Worm (Caenorhabditis elegans) whole organism, L3 larva: ENCODE results near the gene srw-143.

Source experiments
- R02D3.7 ChIP-seq: fragments of 150-350 bp; optimal IDR thresholded peaks from 2 replicates; lab custom pipeline; 2014; ENCODE audit warnings: missing biosample characterization, missing genetic modification characterization
- aly-2 ChIP-seq: fragments of 150-350 bp; optimal IDR thresholded peaks from 2 replicates; lab custom pipeline; 2014; ENCODE audit warnings: missing biosample characterization, missing genetic modification characterization
- ama-1 ChIP-seq: fragments of 150-350 bp; optimal IDR thresholded peaks from 2 replicates; lab custom pipeline; 2018
- ceh-16 ChIP-seq: sonication (generic microtip); optimal IDR thresholded peaks from 2 replicates; lab custom pipeline; 2017; ENCODE audit warnings: missing biosample characterization, missing genetic modification characterization
- ceh-28 ChIP-seq: fragments of 150-350 bp; optimal IDR thresholded peaks from 2 replicates; lab custom pipeline; 2014; ENCODE audit warnings: missing biosample characterization, missing genetic modification reagents, missing genetic modification characterization
- ceh-9 ChIP-seq: sonication (generic microtip); optimal IDR thresholded peaks from 2 replicates; lab custom pipeline; 2018; ENCODE audit warnings: missing biosample characterization, missing genetic modification characterization
- egl-27 ChIP-seq: sonication (generic microtip); optimal IDR thresholded peaks from 4 replicates; lab custom pipeline; 2017; ENCODE audit warnings: missing biosample characterization, missing genetic modification reagents, missing genetic modification characterization
- elt-1 ChIP-seq: fragments of 150-350 bp; optimal IDR thresholded peaks from 2 replicates; lab custom pipeline; 2014; ENCODE audit warnings: missing biosample characterization, missing genetic modification characterization
- elt-2 ChIP-seq: sonication (generic microtip); optimal IDR thresholded peaks from 2 replicates; lab custom pipeline; 2016; ENCODE audit warnings: missing genetic modification reagents, mild to moderate bottlenecking, missing genetic modification characterization, missing compliant biosample characterization
- eor-1 ChIP-seq, 2 experiments: fragments of 150-350 bp; optimal IDR thresholded peaks; 2 replicates each; lab custom pipeline; 2014 to 2018; ENCODE audit warnings: missing biosample characterization in 2 of 2, missing genetic modification characterization in 2 of 2
- fkh-2 ChIP-seq: fragments of 150-350 bp; optimal IDR thresholded peaks from 2 replicates; lab custom pipeline; 2014; ENCODE audit warnings: missing biosample characterization, missing genetic modification reagents, missing genetic modification characterization
- fos-1 ChIP-seq: fragments of 150-350 bp; optimal IDR thresholded peaks from 2 replicates; lab custom pipeline; 2014; ENCODE audit warnings: missing biosample characterization, missing genetic modification characterization
- hmg-11 ChIP-seq: sonication (generic microtip); optimal IDR thresholded peaks from 2 replicates; lab custom pipeline; 2016; ENCODE audit warnings: missing genetic modification characterization, missing compliant biosample characterization
- lin-15B ChIP-seq: fragments of 150-350 bp; optimal IDR thresholded peaks from 2 replicates; lab custom pipeline; 2014; ENCODE audit warnings: missing biosample characterization, missing genetic modification characterization
- lin-39 ChIP-seq: fragments of 150-350 bp; optimal IDR thresholded peaks from 2 replicates; lab custom pipeline; 2018; ENCODE audit warnings: missing biosample characterization, missing genetic modification reagents, missing genetic modification characterization
- lsy-12 ChIP-seq: sonication (generic microtip); optimal IDR thresholded peaks from 2 replicates; lab custom pipeline; 2016; ENCODE audit warnings: mild to moderate bottlenecking, missing genetic modification characterization, missing compliant biosample characterization
- mdl-1 ChIP-seq: fragments of 150-350 bp; optimal IDR thresholded peaks from 2 replicates; lab custom pipeline; 2014; ENCODE audit warnings: missing biosample characterization, missing genetic modification characterization
- nfya-1 ChIP-seq: sonication (generic microtip); optimal IDR thresholded peaks from 2 replicates; lab custom pipeline; 2017; ENCODE audit warnings: missing genetic modification characterization, mild to moderate bottlenecking, missing compliant biosample characterization, antibody characterized with exemption, moderate library complexity; ENCODE audit not compliant: insufficient read depth
- nhr-11 ChIP-seq: fragments of 150-350 bp; optimal IDR thresholded peaks from 2 replicates; lab custom pipeline; 2014; ENCODE audit warnings: missing biosample characterization, missing genetic modification characterization
- nhr-23 ChIP-seq: fragments of 150-350 bp; optimal IDR thresholded peaks from 2 replicates; lab custom pipeline; 2014; ENCODE audit warnings: missing biosample characterization, missing genetic modification reagents, missing genetic modification characterization
- nhr-237 ChIP-seq: fragments of 150-350 bp; optimal IDR thresholded peaks from 2 replicates; lab custom pipeline; 2014; ENCODE audit warnings: missing biosample characterization, missing genetic modification characterization
- nhr-25 ChIP-seq: sonication (generic microtip); optimal IDR thresholded peaks from 2 replicates; lab custom pipeline; 2017; ENCODE audit warnings: missing biosample characterization, missing genetic modification characterization
- nhr-28 ChIP-seq: fragments of 150-350 bp; optimal IDR thresholded peaks from 2 replicates; lab custom pipeline; 2014; ENCODE audit warnings: missing biosample characterization, missing genetic modification characterization
- nhr-43 ChIP-seq: sonication (generic microtip); optimal IDR thresholded peaks from 2 replicates; lab custom pipeline; 2016; ENCODE audit warnings: mild to moderate bottlenecking, missing genetic modification characterization, missing compliant biosample characterization; ENCODE audit not compliant: poor library complexity, severe bottlenecking
- nhr-67 ChIP-seq: fragments of 150-350 bp; optimal IDR thresholded peaks from 2 replicates; lab custom pipeline; 2014; ENCODE audit warnings: missing biosample characterization, missing genetic modification characterization
- nhr-76 ChIP-seq: fragments of 150-350 bp; sonication (generic microtip); optimal IDR thresholded peaks from 5 replicates; lab custom pipeline; 2014; ENCODE audit warnings: missing biosample characterization, missing genetic modification characterization
- nhr-77 ChIP-seq: fragments of 150-350 bp; optimal IDR thresholded peaks from 2 replicates; lab custom pipeline; 2014; ENCODE audit warnings: missing biosample characterization, missing genetic modification characterization
- pha-4 ChIP-seq: fragments of 150-350 bp; optimal IDR thresholded peaks from 2 replicates; lab custom pipeline; 2014; ENCODE audit warnings: missing biosample characterization, missing genetic modification reagents, missing genetic modification characterization
- skn-1 ChIP-seq: fragments of 150-350 bp; optimal IDR thresholded peaks from 2 replicates; lab custom pipeline; 2014; ENCODE audit warnings: missing biosample characterization, missing genetic modification characterization
- snpc-4 ChIP-seq: fragments of 150-350 bp; optimal IDR thresholded peaks from 2 replicates; lab custom pipeline; 2014; ENCODE audit warnings: missing biosample characterization, missing genetic modification characterization
- tbx-2 ChIP-seq: sonication (generic microtip); optimal IDR thresholded peaks from 2 replicates; lab custom pipeline; 2016; ENCODE audit warnings: mild to moderate bottlenecking, missing genetic modification characterization, missing compliant biosample characterization
- unc-39 ChIP-seq: sonication (generic microtip); optimal IDR thresholded peaks from 4 replicates; lab custom pipeline; 2017; ENCODE audit warnings: missing biosample characterization, missing genetic modification characterization
- zag-1 ChIP-seq: fragments of 150-350 bp; optimal IDR thresholded peaks from 2 replicates; lab custom pipeline; 2014; ENCODE audit warnings: missing biosample characterization, missing genetic modification characterization
- ztf-11 ChIP-seq: fragments of 150-350 bp; optimal IDR thresholded peaks from 2 replicates; lab custom pipeline; 2014; ENCODE audit warnings: missing biosample characterization, missing genetic modification characterization
- ztf-4 ChIP-seq: fragments of 150-350 bp; optimal IDR thresholded peaks from 2 replicates; lab custom pipeline; 2014; ENCODE audit warnings: missing biosample characterization, missing genetic modification characterization

Gene srw-143

ce11 chrV:2941405-2941804, at the start of gene srw-143:
Gene srw-143, minus strand, starts transcription at chrV:2941505.
- no peak for TF ChIP-seq fos-1 (tag; lab: Kevin White, UChicago)
- TF ChIP-seq nhr-11 (tag; lab: Kevin White, UChicago), result no peak
- TF ChIP-seq tbx-2, result no peak
- no peak for TF ChIP-seq nhr-43 (tag; lab: Kevin White, UChicago)
- TF ChIP-seq ceh-28, result no peak
- no peak for TF ChIP-seq aly-2
- TF ChIP-seq nfya-1 (tag; lab: Kevin White, UChicago), result no peak
- TF ChIP-seq R02D3.7 (tag; lab: Kevin White, UChicago), result no peak
- no peak for TF ChIP-seq unc-39 (tag; lab: Kevin White, UChicago)
- no peak for TF ChIP-seq nhr-76 (tag; lab: Kevin White, UChicago)
- TF ChIP-seq mdl-1 (tag; lab: Kevin White, UChicago), result no peak
- no peak for TF ChIP-seq lsy-12 (tag; lab: Kevin White, UChicago)
- TF ChIP-seq ceh-9 (tag; lab: Kevin White, UChicago), result no peak
- TF ChIP-seq elt-2, result no peak
- no peak for TF ChIP-seq snpc-4 (tag; lab: Kevin White, UChicago)
- TF ChIP-seq ceh-16 (tag; lab: Kevin White, UChicago), result no peak
- no peak for TF ChIP-seq nhr-28 (tag; lab: Kevin White, UChicago)
- TF ChIP-seq nhr-77 (tag; lab: Kevin White, UChicago), result no peak
- no peak for TF ChIP-seq ama-1
- no peak for TF ChIP-seq nhr-67 (tag; lab: Kevin White, UChicago)

ce11 chrV:2987407-2987806, 46.1 kb upstream of the srw-143 start, which contains the start of gene srh-85:
Gene srh-85, minus strand, starts transcription at chrV:2987507.
- TF ChIP-seq elt-2, result no peak
- TF ChIP-seq ceh-16 (tag; lab: Kevin White, UChicago), result no peak
- TF ChIP-seq nhr-25 (tag; lab: Kevin White, UChicago), result no peak
- no peak for TF ChIP-seq ceh-9 (tag; lab: Kevin White, UChicago)
- TF ChIP-seq mdl-1 (tag; lab: Kevin White, UChicago), result no peak
- TF ChIP-seq nhr-77 (tag; lab: Kevin White, UChicago), result no peak
- TF ChIP-seq R02D3.7 (tag; lab: Kevin White, UChicago), result no peak
- no peak for TF ChIP-seq eor-1 (tag; optimal IDR thresholded peaks at IDR 0.05; lab: Kevin White, UChicago)
- no peak for TF ChIP-seq fos-1 (tag; lab: Kevin White, UChicago)
- no peak for TF ChIP-seq nhr-28 (tag; lab: Kevin White, UChicago)
- no peak for TF ChIP-seq lin-39 (tag; lab: Kevin White, UChicago)
- TF ChIP-seq snpc-4 (tag; lab: Kevin White, UChicago), result no peak
- TF ChIP-seq unc-39 (tag; lab: Kevin White, UChicago), result no peak
- TF ChIP-seq ceh-28, result no peak
- TF ChIP-seq ama-1, result no peak
- no peak for TF ChIP-seq ztf-4 (tag; lab: Kevin White, UChicago)
- TF ChIP-seq, all 47 proteins: peak for 0

- TF ChIP-seq lsy-12 (tag; lab: Kevin White, UChicago) (no peak), nfya-1 (tag; lab: Kevin White, UChicago) (no peak)
Observed at ce11 chrV:2985309-2985708, 44.0 kb upstream of the srw-143 start, which contains the start of gene srw-139. Gene srw-139, minus strand, starts transcription at chrV:2985409.

- TF ChIP-seq nhr-11 (tag; lab: Kevin White, UChicago) (no peak), pha-4 (tag; lab: Kevin White, UChicago) (no peak), tbx-2 (no peak), ztf-4 (tag; lab: Kevin White, UChicago) (no peak)
Observed at ce11 chrV:2983351-2983750, 42.0 kb upstream of the srw-143 start, which contains the start of gene srw-117. Gene srw-117, minus strand, starts transcription at chrV:2983451.

- TF ChIP-seq egl-27 (no peak), ztf-11 (tag; lab: Kevin White, UChicago) (no peak), nhr-11 (tag; lab: Kevin White, UChicago) (no peak), nhr-43 (tag; lab: Kevin White, UChicago) (no peak), hmg-11 (no peak), ama-1 (no peak), fos-1 (tag; lab: Kevin White, UChicago) (no peak)
Observed at ce11 chrV:2979978-2980377, 38.7 kb upstream of the srw-143 start, which contains the start of gene srw-118. Gene srw-118, minus strand, starts transcription at chrV:2980078.

ce11 chrV:2976287-2976686, 35.0 kb upstream of the srw-143 start, which contains the start of gene srw-124:
Gene srw-124, plus strand, starts transcription at chrV:2976587.
- TF ChIP-seq fkh-2 (tag; lab: Kevin White, UChicago) (no peak), zag-1 (tag; lab: Kevin White, UChicago) (no peak), lin-15B (tag; lab: Kevin White, UChicago) (no peak), skn-1 (no peak), nhr-23 (tag; lab: Kevin White, UChicago) (no peak), nhr-237 (no peak), lsy-12 (tag; lab: Kevin White, UChicago) (no peak), egl-27 (no peak), elt-1 (tag; lab: Kevin White, UChicago) (no peak), ama-1 (no peak), mdl-1 (tag; lab: Kevin White, UChicago) (no peak)
